Worm (Caenorhabditis elegans): ENCODE measurements around the gene F25B3.4.

DNA sequence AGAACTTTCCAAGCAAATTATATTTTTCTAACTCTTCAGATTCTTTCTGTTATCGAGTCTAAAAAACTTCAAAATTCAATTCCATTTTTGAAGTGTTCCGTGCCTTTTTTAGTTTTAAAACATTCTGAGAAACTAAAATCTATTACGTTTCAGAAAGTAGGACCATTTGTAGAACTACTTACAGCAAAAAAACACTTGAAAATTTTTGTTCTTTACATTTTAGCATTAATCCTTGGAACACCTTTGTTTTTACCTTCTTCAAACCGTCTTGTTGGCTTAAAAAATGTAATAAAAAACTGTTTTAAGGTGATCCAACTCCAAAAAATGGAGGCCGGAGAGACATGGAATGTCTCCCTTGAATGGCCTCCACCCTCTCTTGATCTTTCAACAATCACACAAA lies 39.6 kb upstream of the F25B3.4 start, which contains the start of gene dop-2:
- TF ChIP-seq ztf-25 (GFP tag; IDR thresholded peaks at IDR 0.05) (no peak), ceh-79 (tag; optimal IDR thresholded peaks at IDR 0.05) (no peak), rcor-1 (GFP tag; IDR thresholded peaks at IDR 0.05) (no peak), lsl-1 (GFP tag; optimal IDR thresholded peaks at IDR 0.05) (no peak), unc-130 (GFP tag; optimal IDR thresholded peaks at IDR 0.05) (no peak), dpl-1 (GFP tag; optimal IDR thresholded peaks at IDR 0.05) (no peak), somi-1 (GFP tag; optimal IDR thresholded peaks at IDR 0.05) (no peak), cebp-2 (GFP tag; IDR thresholded peaks at IDR 0.05) (no peak), T26A5.8 (tag; optimal IDR thresholded peaks at IDR 0.05) (no peak), F37B4.10 (GFP tag; IDR thresholded peaks at IDR 0.05) (no peak), lir-1 (GFP tag; conservative IDR thresholded peaks at IDR 0.05) (no peak), B0336.3 (GFP tag; IDR thresholded peaks at IDR 0.05) (no peak), pha-4 (tag; optimal IDR thresholded peaks at IDR 0.05) (no peak), efl-1 (GFP tag; optimal IDR thresholded peaks at IDR 0.05) (no peak)

Measured in whole organism, young adult.